Fruit fly (Drosophila melanogaster) whole organism, embryonic: ENCODE data around the gene CG17768.

Source experiments
- Antp ChIP-seq: fragments of 200-800 bp; sonication (Bioruptor generic); optimal IDR thresholded peaks from 3 replicates; lab custom pipeline; 2016; ENCODE audit warnings: missing biosample characterization, missing genetic modification characterization
- CG10209 ChIP-seq: fragments of 200-800 bp; sonication (Bioruptor generic); optimal IDR thresholded peaks from 3 replicates; lab custom pipeline; 2017; ENCODE audit warnings: missing biosample characterization, mild to moderate bottlenecking, missing genetic modification characterization, missing genetic modification reagents
- CG10431 ChIP-seq: fragments of 200-800 bp; sonication (Bioruptor generic); optimal IDR thresholded peaks from 3 replicates; lab custom pipeline; 2018; ENCODE audit warnings: missing biosample characterization, mild to moderate bottlenecking, missing genetic modification characterization
- CG10462 ChIP-seq: fragments of 200-800 bp; sonication (Bioruptor generic); optimal IDR thresholded peaks from 2 replicates; lab custom pipeline; 2016; ENCODE audit warnings: missing biosample characterization, missing genetic modification characterization
- CG11398 ChIP-seq: fragments of 200-800 bp; sonication (Bioruptor generic); optimal IDR thresholded peaks from 2 replicates; lab custom pipeline; 2016; ENCODE audit warnings: missing biosample characterization, missing genetic modification characterization
- CG11504 ChIP-seq: fragments of 200-800 bp; sonication (Bioruptor generic); optimal IDR thresholded peaks from 3 replicates; lab custom pipeline; 2019; ENCODE audit warnings: missing biosample characterization, mild to moderate bottlenecking, missing genetic modification characterization, moderate library complexity
- CG11560 ChIP-seq: fragments of 200-800 bp; sonication (Bioruptor generic); IDR thresholded peaks from 3 replicates; pipeline ENCODE4 v1.3.6; 2022; ENCODE audit warnings: missing biosample characterization, missing genetic modification characterization
- CG11696 ChIP-seq: fragments of 200-800 bp; sonication (Bioruptor generic); IDR thresholded peaks from 2 replicates; pipeline ENCODE4 v1.3.6; 2022; ENCODE audit warnings: missing biosample characterization, missing genetic modification characterization
- CG12104 ChIP-seq: fragments of 200-800 bp; sonication (Bioruptor generic); optimal IDR thresholded peaks from 3 replicates; lab custom pipeline; 2016; ENCODE audit warnings: missing biosample characterization, missing genetic modification characterization
- CG12236 ChIP-seq: fragments of 200-800 bp; sonication (Bioruptor generic); optimal IDR thresholded peaks from 2 replicates; lab custom pipeline; 2016; ENCODE audit warnings: missing biosample characterization, missing genetic modification characterization
- CG13287 ChIP-seq: fragments of 200-800 bp; sonication (Bioruptor generic); IDR thresholded peaks from 2 replicates; pipeline ENCODE4 v1.3.6; 2022; ENCODE audit warnings: missing biosample characterization, missing genetic modification characterization; ENCODE audit not compliant: partially characterized antibody
- CG13424 ChIP-seq: fragments of 200-800 bp; sonication (Bioruptor generic); optimal IDR thresholded peaks from 2 replicates; lab custom pipeline; 2019; ENCODE audit warnings: missing biosample characterization, mild to moderate bottlenecking, missing genetic modification characterization, moderate library complexity
- CG15269 ChIP-seq: fragments of 200-800 bp; sonication (Bioruptor generic); optimal IDR thresholded peaks from 2 replicates; lab custom pipeline; 2018; ENCODE audit warnings: missing biosample characterization, mild to moderate bottlenecking, missing genetic modification characterization, moderate library complexity
- CG17829 ChIP-seq: fragments of 200-800 bp; optimal IDR thresholded peaks from 2 replicates; lab custom pipeline; 2019; ENCODE audit warnings: missing biosample characterization, mild to moderate bottlenecking, missing genetic modification characterization, moderate library complexity
- CG18619 ChIP-seq: fragments of 200-800 bp; sonication (Bioruptor generic); optimal IDR thresholded peaks from 3 replicates; lab custom pipeline; 2017; ENCODE audit warnings: missing biosample characterization, mild to moderate bottlenecking, missing genetic modification characterization
- CG31441 ChIP-seq: fragments of 200-800 bp; sonication (Bioruptor generic); IDR thresholded peaks from 2 replicates; pipeline ENCODE4 v1.3.6; 2022; ENCODE audit warnings: missing biosample characterization, missing genetic modification characterization
- CG32772 ChIP-seq: fragments of 200-800 bp; sonication (Bioruptor generic); IDR thresholded peaks from 2 replicates; pipeline ENCODE4 v1.3.6; 2022; ENCODE audit warnings: missing biosample characterization, missing genetic modification characterization
- CG4617 ChIP-seq: fragments of 200-800 bp; sonication (Bioruptor generic); optimal IDR thresholded peaks from 3 replicates; lab custom pipeline; 2016; ENCODE audit warnings: missing biosample characterization, missing genetic modification characterization, borderline replicate concordance
- CG4730 ChIP-seq: fragments of 200-800 bp; sonication (Bioruptor generic); IDR thresholded peaks from 2 replicates; pipeline ENCODE4 v1.3.6; 2022; ENCODE audit warnings: missing biosample characterization, missing genetic modification characterization
- CG7839 ChIP-seq: fragments of 200-800 bp; sonication (Bioruptor generic); optimal IDR thresholded peaks from 3 replicates; lab custom pipeline; 2018; ENCODE audit warnings: missing biosample characterization, mild to moderate bottlenecking, missing genetic modification characterization, moderate library complexity
- CG7987 ChIP-seq: fragments of 200-800 bp; sonication (Bioruptor generic); optimal IDR thresholded peaks from 2 replicates; lab custom pipeline; 2018; ENCODE audit warnings: missing biosample characterization, mild to moderate bottlenecking, missing genetic modification characterization, moderate library complexity
- CG8089 ChIP-seq: fragments of 200-800 bp; sonication (Bioruptor generic); optimal IDR thresholded peaks from 3 replicates; lab custom pipeline; 2016; ENCODE audit warnings: missing biosample characterization, missing genetic modification characterization
- CHES-1-like ChIP-seq: fragments of 200-800 bp; sonication (Bioruptor generic); optimal IDR thresholded peaks from 2 replicates; lab custom pipeline; 2016; ENCODE audit warnings: missing biosample characterization, missing genetic modification characterization
- Chrac-16 ChIP-seq: fragments of 200-800 bp; sonication (Bioruptor generic); optimal IDR thresholded peaks from 3 replicates; lab custom pipeline; 2016; ENCODE audit warnings: missing biosample characterization, missing genetic modification characterization
- Dip2 ChIP-seq: fragments of 200-800 bp; sonication (Bioruptor generic); IDR thresholded peaks from 2 replicates; pipeline ENCODE4 v1.3.6; 2022; ENCODE audit warnings: missing biosample characterization, missing genetic modification characterization
- Drgx ChIP-seq: fragments of 200-800 bp; sonication (Bioruptor generic); IDR thresholded peaks from 2 replicates; pipeline ENCODE4 v1.3.6; 2022; ENCODE audit warnings: missing biosample characterization, missing genetic modification characterization
- Elba2 ChIP-seq: fragments of 200-800 bp; sonication (Bioruptor generic); optimal IDR thresholded peaks from 3 replicates; lab custom pipeline; 2016; ENCODE audit warnings: missing biosample characterization, missing genetic modification characterization
- H2.0 ChIP-seq: fragments of 200-800 bp; sonication (Bioruptor generic); IDR thresholded peaks from 2 replicates; pipeline ENCODE4 v1.3.6; 2022; ENCODE audit warnings: missing biosample characterization, missing genetic modification characterization
- Kr ChIP-seq: fragments of 200-800 bp; sonication (Bioruptor generic); optimal IDR thresholded peaks from 2 replicates; lab custom pipeline; 2017; ENCODE audit warnings: missing biosample characterization, mild to moderate bottlenecking, missing genetic modification characterization
- Myb ChIP-seq: fragments of 200-800 bp; sonication (Bioruptor generic); optimal IDR thresholded peaks from 2 replicates; lab custom pipeline; 2016; ENCODE audit warnings: missing biosample characterization, missing genetic modification characterization
- Sin3A ChIP-seq: fragments of >200 bp; optimal IDR thresholded peaks from 2 replicates; lab custom pipeline; 2018
- Stat92E ChIP-seq, 3 experiments: fragments of >200 bp in 2 of 3; fragments of 200-800 bp in 1 of 3; sonication (Bioruptor generic) in 1 of 3; optimal IDR thresholded peaks; 2 replicates each; lab custom pipeline; 2017 to 2019; ENCODE audit warnings: missing biosample characterization in 3 of 3, missing genetic modification characterization in 3 of 3, mild to moderate bottlenecking in 1 of 3, moderate library complexity in 1 of 3
- bab2 ChIP-seq: fragments of 200-800 bp; sonication (Bioruptor generic); optimal IDR thresholded peaks from 2 replicates; lab custom pipeline; 2016; ENCODE audit warnings: missing biosample characterization, missing genetic modification characterization
- dimm ChIP-seq: fragments of 200-800 bp; sonication (Bioruptor generic); IDR thresholded peaks from 2 replicates; pipeline ENCODE4 v1.3.6; 2022; ENCODE audit warnings: missing biosample characterization, missing genetic modification characterization
- dmrt11E ChIP-seq: fragments of 200-800 bp; sonication (Bioruptor generic); optimal IDR thresholded peaks from 3 replicates; lab custom pipeline; 2018; ENCODE audit warnings: missing biosample characterization, mild to moderate bottlenecking, missing genetic modification characterization, moderate library complexity
- fru ChIP-seq: fragments of >200 bp; optimal IDR thresholded peaks from 2 replicates; lab custom pipeline; 2017
- gce ChIP-seq: fragments of 200-800 bp; sonication (Bioruptor generic); IDR thresholded peaks from 3 replicates; pipeline ENCODE4 v1.3.6; 2022; ENCODE audit warnings: missing biosample characterization, missing genetic modification characterization
- gsb ChIP-seq: fragments of 200-800 bp; sonication (Bioruptor generic); IDR thresholded peaks from 2 replicates; pipeline ENCODE4 v1.3.6; 2022; ENCODE audit warnings: missing biosample characterization, missing genetic modification characterization
- insv ChIP-seq, 2 experiments: fragments of 200-800 bp; sonication (Bioruptor generic); optimal IDR thresholded peaks; 3 replicates each; lab custom pipeline; 2016 to 2018; ENCODE audit warnings: missing biosample characterization in 2 of 2, missing genetic modification characterization in 2 of 2
- kay ChIP-seq: fragments of 200-800 bp; sonication (Bioruptor generic); optimal IDR thresholded peaks from 2 replicates; lab custom pipeline; 2016; ENCODE audit warnings: missing biosample characterization, missing genetic modification characterization
- nerfin-2 ChIP-seq: fragments of 200-800 bp; sonication (Bioruptor generic); IDR thresholded peaks from 2 replicates; pipeline ENCODE4 v1.3.6; 2022; ENCODE audit warnings: missing biosample characterization, missing genetic modification characterization; ENCODE audit not compliant: partially characterized antibody
- nom ChIP-seq: fragments of 200-800 bp; sonication (Bioruptor generic); optimal IDR thresholded peaks from 2 replicates; lab custom pipeline; 2017; ENCODE audit warnings: missing biosample characterization, missing genetic modification characterization, mild to moderate bottlenecking, moderate library complexity, missing genetic modification reagents
- onecut ChIP-seq: fragments of 200-800 bp; sonication (Bioruptor generic); IDR thresholded peaks from 2 replicates; pipeline ENCODE4 v1.3.6; 2022; ENCODE audit warnings: missing biosample characterization, missing genetic modification characterization
- repo ChIP-seq: fragments of 200-800 bp; sonication (Bioruptor generic); optimal IDR thresholded peaks from 2 replicates; lab custom pipeline; 2016; ENCODE audit warnings: missing biosample characterization, missing genetic modification characterization
- sima ChIP-seq: fragments of 200-800 bp; sonication (Bioruptor generic); optimal IDR thresholded peaks from 2 replicates; lab custom pipeline; 2016; ENCODE audit warnings: missing biosample characterization, missing genetic modification characterization
- sob ChIP-seq: fragments of 200-800 bp; sonication (Bioruptor generic); IDR thresholded peaks from 2 replicates; pipeline ENCODE4 v1.3.6; 2022; ENCODE audit warnings: missing biosample characterization, missing genetic modification characterization
- tll ChIP-seq, 2 experiments: fragments of 200-800 bp in 1 of 2; fragments of >200 bp in 1 of 2; sonication (Bioruptor generic) in 1 of 2; optimal IDR thresholded peaks; 2 replicates each; lab custom pipeline; 2017 to 2019; ENCODE audit warnings: missing biosample characterization in 2 of 2, missing genetic modification characterization in 2 of 2, mild to moderate bottlenecking in 1 of 2, moderate library complexity in 1 of 2
- trem ChIP-seq: fragments of 200-800 bp; optimal IDR thresholded peaks from 3 replicates; lab custom pipeline; 2019; ENCODE audit warnings: missing biosample characterization, mild to moderate bottlenecking, missing genetic modification characterization, moderate library complexity
- vfl ChIP-seq: fragments of 200-800 bp; sonication (Bioruptor generic); optimal IDR thresholded peaks from 2 replicates; lab custom pipeline; 2016; ENCODE audit warnings: missing biosample characterization, missing genetic modification characterization
- zen ChIP-seq: fragments of 200-800 bp; sonication (Bioruptor generic); optimal IDR thresholded peaks from 3 replicates; lab custom pipeline; 2018; ENCODE audit warnings: missing biosample characterization, mild to moderate bottlenecking, missing genetic modification characterization, moderate library complexity
- zen2 ChIP-seq: fragments of 200-800 bp; sonication (Bioruptor generic); IDR thresholded peaks from 3 replicates; pipeline ENCODE4 v1.3.6; 2022; ENCODE audit warnings: missing biosample characterization, missing genetic modification characterization; ENCODE audit not compliant: partially characterized antibody
- zf30C ChIP-seq: fragments of 200-800 bp; sonication (Bioruptor generic); optimal IDR thresholded peaks from 3 replicates; lab custom pipeline; 2018; ENCODE audit warnings: missing biosample characterization, mild to moderate bottlenecking, missing genetic modification characterization

The CG17768 gene

DNA sequence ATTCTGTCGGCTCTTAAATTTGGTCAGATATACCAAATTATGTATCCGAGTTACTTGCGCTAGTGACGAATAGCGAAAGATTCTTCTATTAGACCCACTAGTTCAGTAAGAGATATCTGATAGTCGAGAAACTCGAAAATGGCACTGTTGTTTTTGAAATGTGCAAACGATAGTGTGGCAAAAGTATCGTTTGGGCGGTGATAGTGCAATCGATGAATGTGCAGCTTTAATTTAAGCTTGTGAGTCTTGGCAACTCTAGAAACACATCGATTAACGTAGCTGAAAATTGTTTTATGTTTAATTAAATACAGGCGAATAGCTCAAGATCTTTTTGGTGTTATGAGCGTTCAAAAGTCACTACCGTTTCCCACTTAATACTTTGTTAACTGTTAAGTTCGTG is 32.3 kb upstream of the CG17768 start, which contains the start of gene STUB1 (continued):
- TF ChIP-seq Stat92E (GFP tag; optimal IDR thresholded peaks at IDR 0.05; lab: Kevin White, UChicago) (no peak), vfl (GFP tag; lab: Kevin White, UChicago) (peak; percentile 25), CG13424 (tag; lab: Kevin White, UChicago) (no peak), CG11398 (GFP tag; lab: Kevin White, UChicago) (no peak), CG12104 (no peak), trem (tag; lab: Kevin White, UChicago) (no peak), CG7839 (no peak), zen2 (peak; percentile 99), zen (tag; lab: Kevin White, UChicago) (no peak), kay (no peak), gsb (GFP tag; lab: Robert Waterston, UW) (no peak), sob (GFP tag; lab: Robert Waterston, UW) (peak; percentile 61), CG8089 (GFP tag; lab: Kevin White, UChicago) (no peak), CG10209 (no peak), Kr (no peak), nom (no peak), Drgx (GFP tag; lab: Robert Waterston, UW) (no peak), CG7987 (GFP tag; lab: Kevin White, UChicago) (no peak), Myb (GFP tag; lab: Kevin White, UChicago) (peak; percentile 81), CG17829 (tag; lab: Kevin White, UChicago) (no peak), nerfin-2 (GFP tag; lab: Robert Waterston, UW) (peak; percentile 97), CG13287 (peak; percentile 99), bab2 (GFP tag; lab: Kevin White, UChicago) (no peak), CG4617 (GFP tag; lab: Kevin White, UChicago) (peak; percentile 74), fru (lab: Kevin White, UChicago) (no peak), CG15269 (tag; lab: Kevin White, UChicago) (no peak), Elba2 (GFP tag; lab: Kevin White, UChicago) (no peak), dimm (no peak), Dip2 (GFP tag; lab: Robert Waterston, UW) (no peak), dmrt11E (tag; lab: Kevin White, UChicago) (no peak), CG4730 (GFP tag; lab: Robert Waterston, UW) (no peak), tll (GFP tag; optimal IDR thresholded peaks at IDR 0.05; lab: Kevin White, UChicago) (no peak), H2.0 (GFP tag; lab: Robert Waterston, UW) (no peak), CG10431 (GFP tag; lab: Kevin White, UChicago) (no peak), onecut (peak; percentile 51), CG32772 (GFP tag; lab: Robert Waterston, UW) (no peak), Chrac-16 (GFP tag; lab: Kevin White, UChicago) (peak; percentile 22), CHES-1-like (GFP tag; lab: Kevin White, UChicago) (peak; percentile 43), CG12236 (GFP tag; lab: Kevin White, UChicago) (no peak), gce (GFP tag; lab: Robert Waterston, UW) (no peak), Sin3A (lab: Kevin White, UChicago) (peak; percentile 7), CG11696 (GFP tag; lab: Robert Waterston, UW) (no peak), Antp (peak; percentile 55), CG11504 (tag; lab: Kevin White, UChicago) (no peak), CG11560 (tag; lab: Robert Waterston, UW) (no peak), CG18619 (GFP tag; lab: Kevin White, UChicago) (no peak), repo (GFP tag; lab: Kevin White, UChicago) (peak; percentile 8), CG10462 (GFP tag; lab: Kevin White, UChicago) (no peak), sima (GFP tag; lab: Kevin White, UChicago) (no peak), CG31441 (no peak), zf30C (no peak), insv (GFP tag; optimal IDR thresholded peaks at IDR 0.05; lab: Kevin White, UChicago) (no peak)
